Worm (Caenorhabditis elegans) whole organism, young adult: ENCODE data around the gene syx-2.

Experiments
- B0019.2 ChIP-seq: fragments of 200-800 bp; sonication (Bioruptor generic); conservative IDR thresholded peaks from 2 replicates; pipeline ENCODE4 v1.3.6; 2022; ENCODE audit warnings: missing genetic modification reagents, missing genetic modification characterization, missing compliant biosample characterization
- F22D6.2 ChIP-seq: sonication (generic microtip); optimal IDR thresholded peaks from 2 replicates; lab custom pipeline; 2016; ENCODE audit warnings: mild to moderate bottlenecking, missing genetic modification characterization, missing compliant biosample characterization
- F23B12.7 ChIP-seq: sonication (generic microtip); optimal IDR thresholded peaks from 2 replicates; lab custom pipeline; 2017; ENCODE audit warnings: missing genetic modification characterization, mild to moderate bottlenecking, missing compliant biosample characterization, antibody characterized with exemption, moderate library complexity; ENCODE audit not compliant: insufficient read depth
- F39B2.1 ChIP-seq: fragments of 200-800 bp; sonication (Bioruptor generic); IDR thresholded peaks from 2 replicates; pipeline ENCODE4 v1.3.6; 2022; ENCODE audit warnings: missing genetic modification reagents, missing genetic modification characterization, missing compliant biosample characterization
- F49E8.2 ChIP-seq: sonication (generic microtip); optimal IDR thresholded peaks from 3 replicates; lab custom pipeline; 2017; ENCODE audit warnings: missing genetic modification characterization, mild to moderate bottlenecking, missing compliant biosample characterization, antibody characterized with exemption, moderate library complexity; ENCODE audit not compliant: insufficient read depth
- Y56A3A.18 ChIP-seq: fragments of 200-800 bp; sonication (Bioruptor generic); IDR thresholded peaks from 2 replicates; pipeline ENCODE4 v1.3.6; 2022; ENCODE audit warnings: missing genetic modification reagents, missing genetic modification characterization, missing compliant biosample characterization
- Y67H2A.10 ChIP-seq: fragments of 200-800 bp; sonication (Bioruptor generic); conservative IDR thresholded peaks from 2 replicates; pipeline ENCODE4 v1.3.6; 2022; ENCODE audit warnings: missing genetic modification reagents, missing genetic modification characterization, missing compliant biosample characterization
- atf-7 ChIP-seq: sonication (generic microtip); optimal IDR thresholded peaks from 2 replicates; lab custom pipeline; 2017; ENCODE audit warnings: mild to moderate bottlenecking, missing genetic modification characterization, missing compliant biosample characterization
- attf-6 ChIP-seq: fragments of 200-800 bp; sonication (Bioruptor generic); IDR thresholded peaks from 2 replicates; pipeline ENCODE4 v1.3.6; 2022; ENCODE audit warnings: missing genetic modification reagents, missing genetic modification characterization, missing compliant biosample characterization
- bed-2 ChIP-seq: fragments of 200-800 bp; sonication (Bioruptor generic); IDR thresholded peaks from 2 replicates; pipeline ENCODE4 v1.3.6; 2022; ENCODE audit warnings: missing genetic modification reagents, missing genetic modification characterization, missing compliant biosample characterization
- cebp-1 ChIP-seq, 2 experiments: fragments of 200-800 bp in 1 of 2; sonication (Bioruptor generic) in 1 of 2; sonication (generic microtip) in 1 of 2; IDR thresholded peaks in 1 of 2; optimal IDR thresholded peaks in 1 of 2; 2 replicates each; pipeline versions ENCODE4 v1.3.6 to Lab custom; 2017 to 2022; ENCODE audit warnings: missing compliant biosample characterization in 2 of 2, missing genetic modification characterization in 2 of 2, mild to moderate bottlenecking in 1 of 2, missing genetic modification reagents in 1 of 2, moderate library complexity in 1 of 2
- ceh-27 ChIP-seq: fragments of 200-800 bp; sonication (Bioruptor generic); optimal IDR thresholded peaks from 2 replicates; lab custom pipeline; 2018; ENCODE audit warnings: mild to moderate bottlenecking, missing genetic modification characterization, moderate library complexity, missing compliant biosample characterization
- dpl-1 ChIP-seq: fragments of 150-350 bp; optimal IDR thresholded peaks from 2 replicates; lab custom pipeline; 2014; ENCODE audit warnings: missing biosample characterization, missing genetic modification reagents, missing genetic modification characterization
- egl-44 ChIP-seq: fragments of 200-800 bp; sonication (Bioruptor generic); IDR thresholded peaks from 2 replicates; pipeline ENCODE4 v1.3.6; 2022; ENCODE audit warnings: missing genetic modification reagents, missing genetic modification characterization, missing compliant biosample characterization
- egrh-3 ChIP-seq: fragments of 200-800 bp; sonication (Bioruptor generic); IDR thresholded peaks from 2 replicates; pipeline ENCODE4 v1.3.6; 2022; ENCODE audit warnings: missing genetic modification reagents, missing genetic modification characterization, missing compliant biosample characterization
- hmg-1.2 ChIP-seq: fragments of 200-800 bp; sonication (Bioruptor generic); IDR thresholded peaks from 2 replicates; pipeline ENCODE4 v1.3.6; 2022; ENCODE audit warnings: missing genetic modification reagents, missing genetic modification characterization, missing compliant biosample characterization
- lag-1 ChIP-seq: fragments of 200-800 bp; sonication (Bioruptor generic); IDR thresholded peaks from 2 replicates; pipeline ENCODE4 v1.3.6; 2022; ENCODE audit warnings: missing genetic modification reagents, missing genetic modification characterization, missing compliant biosample characterization
- let-607 ChIP-seq, 2 experiments: fragments of 200-800 bp in 1 of 2; sonication (Bioruptor generic) in 1 of 2; sonication (generic microtip) in 1 of 2; optimal IDR thresholded peaks; 2 replicates each; lab custom pipeline; 2016 to 2018; ENCODE audit warnings: mild to moderate bottlenecking in 2 of 2, missing compliant biosample characterization in 2 of 2, missing genetic modification characterization in 2 of 2, moderate library complexity in 2 of 2, missing genotype in 1 of 2
- lir-1 ChIP-seq: fragments of 200-800 bp; sonication (Bioruptor generic); conservative IDR thresholded peaks from 2 replicates; pipeline ENCODE4 v1.3.6; 2022; ENCODE audit warnings: missing genetic modification reagents, missing genetic modification characterization, missing compliant biosample characterization
- lsl-1 ChIP-seq: fragments of 200-800 bp; sonication (Bioruptor generic); optimal IDR thresholded peaks from 2 replicates; lab custom pipeline; 2018; ENCODE audit warnings: mild to moderate bottlenecking, missing genetic modification characterization, moderate library complexity, missing compliant biosample characterization
- madf-8 ChIP-seq: fragments of 200-800 bp; sonication (Bioruptor generic); conservative IDR thresholded peaks from 2 replicates; pipeline ENCODE4 v1.3.6; 2022; ENCODE audit warnings: missing genetic modification reagents, missing genetic modification characterization, missing compliant biosample characterization
- mel-28 ChIP-seq: sonication (generic microtip); optimal IDR thresholded peaks from 2 replicates; lab custom pipeline; 2016; ENCODE audit warnings: borderline replicate concordance, mild to moderate bottlenecking, missing genetic modification characterization, missing compliant biosample characterization
- mes-4 ChIP-seq: sonication (generic microtip); optimal IDR thresholded peaks from 2 replicates; lab custom pipeline; 2016; ENCODE audit warnings: missing genotype, missing genetic modification characterization, missing compliant biosample characterization
- nhr-120 ChIP-seq: fragments of 200-800 bp; sonication (Bioruptor generic); IDR thresholded peaks from 2 replicates; pipeline ENCODE4 v1.3.6; 2022; ENCODE audit warnings: missing genetic modification characterization, missing compliant biosample characterization
- nhr-80 ChIP-seq: sonication (generic microtip); optimal IDR thresholded peaks from 2 replicates; lab custom pipeline; 2016; ENCODE audit warnings: missing genetic modification characterization, missing compliant biosample characterization
- pbrm-1 ChIP-seq: fragments of 200-800 bp; sonication (Bioruptor generic); IDR thresholded peaks from 2 replicates; pipeline ENCODE4 v1.3.6; 2022; ENCODE audit warnings: missing genetic modification reagents, missing genetic modification characterization, missing compliant biosample characterization
- rcor-1 ChIP-seq: fragments of 200-800 bp; sonication (Bioruptor generic); IDR thresholded peaks from 2 replicates; pipeline ENCODE4 v1.3.6; 2022; ENCODE audit warnings: missing genetic modification reagents, missing genetic modification characterization, missing compliant biosample characterization
- rpc-1 ChIP-seq, 2 experiments: fragments of 150-350 bp in 1 of 2; sonication (generic microtip) in 1 of 2; optimal IDR thresholded peaks; 2 replicates each; lab custom pipeline; 2014 to 2018; ENCODE audit warnings: missing biosample characterization in 1 of 2, missing genetic modification characterization in 1 of 2, missing genetic modification reagents in 1 of 2, missing genotype in 1 of 2
- snpc-1.1 ChIP-seq: sonication (generic microtip); optimal IDR thresholded peaks from 2 replicates; lab custom pipeline; 2017; ENCODE audit warnings: missing genetic modification characterization, mild to moderate bottlenecking, missing compliant biosample characterization, antibody characterized with exemption, moderate library complexity, missing genotype, missing genetic modification reagents; ENCODE audit not compliant: insufficient read depth
- snpc-3.4 ChIP-seq: sonication (generic microtip); optimal IDR thresholded peaks from 2 replicates; lab custom pipeline; 2017; ENCODE audit warnings: missing genetic modification characterization, mild to moderate bottlenecking, missing compliant biosample characterization, antibody characterized with exemption, moderate library complexity, missing genotype, missing genetic modification reagents
- snpc-4 ChIP-seq, 5 experiments: fragments of 150-350 bp in 1 of 5; sonication (generic microtip) in 4 of 5; optimal IDR thresholded peaks; 2 replicates each; lab custom pipeline; 2014 to 2018; ENCODE audit warnings: missing genetic modification characterization in 5 of 5, missing biosample characterization in 3 of 5, antibody characterized with exemption in 2 of 5, mild to moderate bottlenecking in 2 of 5, missing compliant biosample characterization in 2 of 5, missing genotype in 2 of 5, moderate library complexity in 2 of 5, missing genetic modification reagents in 1 of 5
- zfh-2 ChIP-seq: fragments of 200-800 bp; sonication (Bioruptor generic); conservative IDR thresholded peaks from 2 replicates; pipeline ENCODE4 v1.3.6; 2022; ENCODE audit warnings: missing genetic modification reagents, missing genetic modification characterization, missing compliant biosample characterization
- ztf-25 ChIP-seq: fragments of 200-800 bp; sonication (Bioruptor generic); IDR thresholded peaks from 2 replicates; pipeline ENCODE4 v1.3.6; 2022; ENCODE audit warnings: missing genetic modification reagents, missing genetic modification characterization, missing compliant biosample characterization

The syx-2 gene

ce11 chrX:13945524-13945923, 14.4 kb upstream of the syx-2 start (continued):
- TF ChIP-seq zfh-2 (GFP tag; lab: Robert Waterston, UW) (peak; percentile 95), nhr-80 (peak; percentile 2), cebp-1 (GFP tag; IDR thresholded peaks at IDR 0.05; lab: Robert Waterston, UW) (0 out of 2 replicates have a peak, but pooled peaks have one; percentile 17), cebp-1 (tag; optimal IDR thresholded peaks at IDR 0.05; lab: Kevin White, UChicago) (peak; percentile 63), F22D6.2 (no peak), hmg-1.2 (peak; percentile 46; the same call in 1 of the 2 replicates), lsl-1 (GFP tag; lab: Kevin White, UChicago) (no peak)
- TF ChIP-seq, all 124 proteins: peak for 14

ce11 chrX:13946693-13947583, 13.0 kb upstream of the syx-2 start:
- TF ChIP-seq B0019.2, result no peak
- TF ChIP-seq attf-6 (GFP tag; lab: Robert Waterston, UW), result peak; percentile 37; the same call in 1 of the 2 replicates
- TF ChIP-seq nhr-80, result peak; percentile 72
- TF ChIP-seq F39B2.1 (GFP tag; lab: Robert Waterston, UW), result 0 out of 2 replicates have a peak, but pooled peaks have one; percentile 41
- no peak for TF ChIP-seq egl-44 (GFP tag; lab: Robert Waterston, UW)
- TF ChIP-seq F23B12.7 (tag; lab: Kevin White, UChicago), result no peak
- 0 out of 2 replicates have a peak, but pooled peaks have one; percentile 18 for TF ChIP-seq hmg-1.2
- TF ChIP-seq bed-2 (GFP tag; lab: Robert Waterston, UW), result no peak
- no peak for TF ChIP-seq lir-1
- TF ChIP-seq Y56A3A.18, result 0 out of 2 replicates have a peak, but pooled peaks have one; percentile 31
- TF ChIP-seq Y67H2A.10 (GFP tag; lab: Robert Waterston, UW), result no peak
- peak; percentile 71 for TF ChIP-seq snpc-4 (GFP tag; optimal IDR thresholded peaks at IDR 0.05; lab: Kevin White, UChicago)
- TF ChIP-seq snpc-4 (tag; optimal IDR thresholded peaks at IDR 0.05; lab: Kevin White, UChicago), result peak in 3 of 4 experiments; percentile 67 to 96 (median 94)
- peak; percentile 64 for TF ChIP-seq snpc-1.1
- TF ChIP-seq pbrm-1 (GFP tag; lab: Robert Waterston, UW), result peak; percentile 55
- no peak for TF ChIP-seq ceh-27 (GFP tag; lab: Kevin White, UChicago)
- TF ChIP-seq rcor-1, result 0 out of 2 replicates have a peak, but pooled peaks have one; percentile 5
- TF ChIP-seq F49E8.2 (tag; lab: Kevin White, UChicago), result no peak
- TF ChIP-seq let-607 (tag; optimal IDR thresholded peaks at IDR 0.05; lab: Kevin White, UChicago), result no peak
- TF ChIP-seq ztf-25 (GFP tag; lab: Robert Waterston, UW), result 0 out of 2 replicates have a peak, but pooled peaks have one; percentile 6
- no peak for TF ChIP-seq mes-4 (tag; lab: Kevin White, UChicago)
- TF ChIP-seq snpc-3.4 (tag; lab: Kevin White, UChicago), result peak; percentile 50
- TF ChIP-seq rpc-1 (optimal IDR thresholded peaks at IDR 0.05; lab: Kevin White, UChicago), result no peak
- TF ChIP-seq rpc-1 (tag; optimal IDR thresholded peaks at IDR 0.05; lab: Kevin White, UChicago), result peak; percentile 12
- no peak for TF ChIP-seq nhr-120
- TF ChIP-seq dpl-1 (GFP tag; lab: Kevin White, UChicago), result no peak
- no peak for TF ChIP-seq atf-7 (tag; lab: Kevin White, UChicago)
- TF ChIP-seq egrh-3 (GFP tag; lab: Robert Waterston, UW), result no peak
- TF ChIP-seq mel-28 (tag; lab: Kevin White, UChicago), result no peak

ce11 chrX:13948167-13948566, 11.8 kb upstream of the syx-2 start:
- TF ChIP-seq madf-8 (GFP tag; lab: Robert Waterston, UW) (no peak), lag-1 (GFP tag; lab: Robert Waterston, UW) (0 out of 2 replicates have a peak, but pooled peaks have one; percentile 33), hmg-1.2 (peak; percentile 9; the same call in 1 of the 2 replicates), ztf-25 (GFP tag; lab: Robert Waterston, UW) (no peak), pbrm-1 (GFP tag; lab: Robert Waterston, UW) (0 out of 2 replicates have a peak, but pooled peaks have one; percentile 17), egrh-3 (GFP tag; lab: Robert Waterston, UW) (no peak)
- TF ChIP-seq, all 124 proteins: peak for 3
